Fruit fly (Drosophila melanogaster) whole organism, embryonic: ENCODE measurements around the gene Cog3.
A peak's percentile ranks its signal among the peaks of the same experiment; 100 is the strongest.

Experiments
- Aef1 ChIP-seq: fragments of 200-800 bp; sonication (Bioruptor generic); IDR thresholded peaks from 3 replicates; pipeline ENCODE4 v1.3.6; 2022; ENCODE audit warnings: missing biosample characterization, missing genetic modification characterization
- Antp ChIP-seq: fragments of 200-800 bp; sonication (Bioruptor generic); optimal IDR thresholded peaks from 3 replicates; lab custom pipeline; 2016; ENCODE audit warnings: missing biosample characterization, missing genetic modification characterization
- Blimp-1 ChIP-seq: fragments of 200-800 bp; sonication (Bioruptor generic); optimal IDR thresholded peaks from 3 replicates; lab custom pipeline; 2018; ENCODE audit warnings: missing biosample characterization, missing genetic modification characterization, mild to moderate bottlenecking, moderate library complexity, missing genetic modification reagents
- CG10209 ChIP-seq: fragments of 200-800 bp; sonication (Bioruptor generic); optimal IDR thresholded peaks from 3 replicates; lab custom pipeline; 2017; ENCODE audit warnings: missing biosample characterization, mild to moderate bottlenecking, missing genetic modification characterization, missing genetic modification reagents
- CG13287 ChIP-seq: fragments of 200-800 bp; sonication (Bioruptor generic); IDR thresholded peaks from 2 replicates; pipeline ENCODE4 v1.3.6; 2022; ENCODE audit warnings: missing biosample characterization, missing genetic modification characterization; ENCODE audit not compliant: partially characterized antibody
- CG13775 ChIP-seq: fragments of 200-800 bp; sonication (Bioruptor generic); optimal IDR thresholded peaks from 3 replicates; lab custom pipeline; 2017; ENCODE audit warnings: missing biosample characterization, mild to moderate bottlenecking, missing genetic modification characterization
- CG1603 ChIP-seq: fragments of 200-800 bp; sonication (Bioruptor generic); optimal IDR thresholded peaks from 2 replicates; lab custom pipeline; 2019; ENCODE audit warnings: missing biosample characterization, mild to moderate bottlenecking, missing genetic modification characterization, moderate library complexity
- CG16863 ChIP-seq: fragments of 200-800 bp; sonication (Bioruptor generic); optimal IDR thresholded peaks from 3 replicates; lab custom pipeline; 2016; ENCODE audit warnings: missing biosample characterization, missing genetic modification characterization
- CG17328 ChIP-seq: fragments of 200-800 bp; sonication (Bioruptor generic); IDR thresholded peaks from 2 replicates; pipeline ENCODE4 v1.3.6; 2022; ENCODE audit warnings: missing biosample characterization, missing genetic modification characterization
- CG18011 ChIP-seq: fragments of 200-800 bp; sonication (Bioruptor generic); optimal IDR thresholded peaks from 2 replicates; lab custom pipeline; 2017; ENCODE audit warnings: missing biosample characterization, missing genetic modification characterization, mild to moderate bottlenecking, moderate library complexity, missing genotype
- CG2129 ChIP-seq: fragments of 200-800 bp; sonication (Bioruptor generic); IDR thresholded peaks from 2 replicates; pipeline ENCODE4 v1.3.6; 2022; ENCODE audit warnings: missing biosample characterization, missing genetic modification characterization; ENCODE audit not compliant: partially characterized antibody
- CG31388 ChIP-seq: fragments of 200-800 bp; sonication (Bioruptor generic); optimal IDR thresholded peaks from 2 replicates; lab custom pipeline; 2016; ENCODE audit warnings: missing biosample characterization, missing genetic modification characterization
- CG34224 ChIP-seq: fragments of 200-800 bp; sonication (Bioruptor generic); IDR thresholded peaks from 3 replicates; pipeline ENCODE4 v1.3.6; 2022; ENCODE audit warnings: missing biosample characterization, missing genetic modification characterization; ENCODE audit not compliant: partially characterized antibody
- CG4617 ChIP-seq: fragments of 200-800 bp; sonication (Bioruptor generic); optimal IDR thresholded peaks from 3 replicates; lab custom pipeline; 2016; ENCODE audit warnings: missing biosample characterization, missing genetic modification characterization, borderline replicate concordance
- CG4820 ChIP-seq: fragments of 200-800 bp; sonication (Bioruptor generic); optimal IDR thresholded peaks from 3 replicates; lab custom pipeline; 2016; ENCODE audit warnings: missing biosample characterization, missing genetic modification characterization
- CG5953 ChIP-seq: fragments of 200-800 bp; sonication (Bioruptor generic); IDR thresholded peaks from 2 replicates; pipeline ENCODE4 v1.3.6; 2022; ENCODE audit warnings: missing biosample characterization, missing genetic modification characterization
- CG6175 ChIP-seq: fragments of 200-800 bp; sonication (Bioruptor generic); IDR thresholded peaks from 3 replicates; pipeline ENCODE4 v1.3.6; 2022; ENCODE audit warnings: missing biosample characterization, missing genetic modification characterization
- CG6765 ChIP-seq: fragments of 200-800 bp; sonication (Bioruptor generic); optimal IDR thresholded peaks from 3 replicates; lab custom pipeline; 2017; ENCODE audit warnings: missing biosample characterization, mild to moderate bottlenecking, missing genetic modification characterization
- CG9797 ChIP-seq: fragments of 200-800 bp; sonication (Bioruptor generic); optimal IDR thresholded peaks from 3 replicates; lab custom pipeline; 2018; ENCODE audit warnings: missing biosample characterization, mild to moderate bottlenecking, missing genetic modification characterization
- Dp ChIP-seq: fragments of 200-800 bp; sonication (Bioruptor generic); optimal IDR thresholded peaks from 2 replicates; lab custom pipeline; 2018; ENCODE audit warnings: missing biosample characterization, mild to moderate bottlenecking, missing genetic modification characterization, moderate library complexity
- Dref ChIP-seq: fragments of 200-800 bp; sonication (Bioruptor generic); IDR thresholded peaks from 2 replicates; pipeline ENCODE4 v1.3.6; 2022; ENCODE audit warnings: missing biosample characterization, missing genetic modification characterization
- E2f1 ChIP-seq: fragments of 200-800 bp; sonication (Bioruptor generic); IDR thresholded peaks from 2 replicates; pipeline ENCODE4 v1.3.6; 2022; ENCODE audit warnings: missing biosample characterization, missing genetic modification characterization
- H2.0 ChIP-seq: fragments of 200-800 bp; sonication (Bioruptor generic); IDR thresholded peaks from 2 replicates; pipeline ENCODE4 v1.3.6; 2022; ENCODE audit warnings: missing biosample characterization, missing genetic modification characterization
- HLHmδ ChIP-seq: fragments of 200-800 bp; sonication (Bioruptor generic); optimal IDR thresholded peaks from 2 replicates; lab custom pipeline; 2018; ENCODE audit warnings: missing biosample characterization, mild to moderate bottlenecking, missing genetic modification characterization, moderate library complexity
- Jarid2 ChIP-seq: fragments of 200-800 bp; sonication (Bioruptor generic); optimal IDR thresholded peaks from 3 replicates; lab custom pipeline; 2017; ENCODE audit warnings: mild to moderate bottlenecking, missing biosample characterization, missing genetic modification reagents, missing genetic modification characterization
- MBD-R2 ChIP-seq: fragments of 200-800 bp; sonication (Bioruptor generic); IDR thresholded peaks from 2 replicates; pipeline ENCODE4 v1.3.6; 2022; ENCODE audit warnings: missing biosample characterization, missing genetic modification characterization
- Myb ChIP-seq: fragments of 200-800 bp; sonication (Bioruptor generic); optimal IDR thresholded peaks from 2 replicates; lab custom pipeline; 2016; ENCODE audit warnings: missing biosample characterization, missing genetic modification characterization
- Neu2 ChIP-seq: fragments of 200-800 bp; sonication (Bioruptor generic); optimal IDR thresholded peaks from 3 replicates; lab custom pipeline; 2016; ENCODE audit warnings: missing biosample characterization, missing genetic modification characterization, borderline replicate concordance
- NfI ChIP-seq: fragments of 200-800 bp; sonication (Bioruptor generic); optimal IDR thresholded peaks from 3 replicates; lab custom pipeline; 2018; ENCODE audit warnings: missing biosample characterization, mild to moderate bottlenecking, missing genetic modification characterization, moderate library complexity
- Oaz ChIP-seq: fragments of 200-800 bp; sonication (Bioruptor generic); IDR thresholded peaks from 2 replicates; pipeline ENCODE4 v1.3.6; 2022; ENCODE audit warnings: missing biosample characterization, missing genetic modification characterization
- Scr ChIP-seq: fragments of 200-800 bp; sonication (Bioruptor generic); IDR thresholded peaks from 2 replicates; pipeline ENCODE4 v1.3.6; 2022; ENCODE audit warnings: missing biosample characterization, missing genetic modification characterization; ENCODE audit not compliant: partially characterized antibody
- Spps ChIP-seq: fragments of 200-800 bp; sonication (Bioruptor generic); optimal IDR thresholded peaks from 2 replicates; lab custom pipeline; 2018; ENCODE audit warnings: missing biosample characterization, mild to moderate bottlenecking, missing genetic modification characterization
- ara ChIP-seq: fragments of 200-800 bp; sonication (Bioruptor generic); IDR thresholded peaks from 2 replicates; pipeline ENCODE4 v1.3.6; 2022; ENCODE audit warnings: missing biosample characterization, missing genetic modification characterization
- bcd ChIP-seq: fragments of 200-800 bp; sonication (Bioruptor generic); optimal IDR thresholded peaks from 2 replicates; lab custom pipeline; 2017; ENCODE audit warnings: missing biosample characterization, mild to moderate bottlenecking, missing genetic modification characterization
- br ChIP-seq: fragments of >200 bp; optimal IDR thresholded peaks from 2 replicates; lab custom pipeline; 2017
- dmrt99B ChIP-seq: fragments of 200-800 bp; sonication (Bioruptor generic); optimal IDR thresholded peaks from 2 replicates; lab custom pipeline; 2018; ENCODE audit warnings: missing biosample characterization, mild to moderate bottlenecking, missing genetic modification characterization, moderate library complexity
- ftz-f1 ChIP-seq: fragments of 200-800 bp; sonication (Bioruptor generic); optimal IDR thresholded peaks from 2 replicates; lab custom pipeline; 2016; ENCODE audit warnings: missing biosample characterization, missing genetic modification characterization
- gfzf ChIP-seq: fragments of 200-800 bp; sonication (Bioruptor generic); optimal IDR thresholded peaks from 2 replicates; lab custom pipeline; 2016; ENCODE audit warnings: missing biosample characterization, mild to moderate bottlenecking, missing genetic modification characterization, moderate library complexity
- kay ChIP-seq: fragments of 200-800 bp; sonication (Bioruptor generic); optimal IDR thresholded peaks from 2 replicates; lab custom pipeline; 2016; ENCODE audit warnings: missing biosample characterization, missing genetic modification characterization
- ken ChIP-seq: fragments of 200-800 bp; sonication (Bioruptor generic); IDR thresholded peaks from 3 replicates; pipeline ENCODE4 v1.3.6; 2022; ENCODE audit warnings: missing biosample characterization, missing genetic modification characterization
- lmd ChIP-seq: fragments of 200-800 bp; sonication (Bioruptor generic); IDR thresholded peaks from 2 replicates; pipeline ENCODE4 v1.3.6; 2022; ENCODE audit warnings: missing biosample characterization, missing genetic modification characterization
- lola ChIP-seq, 3 experiments: fragments of >200 bp in 2 of 3; fragments of 200-800 bp in 1 of 3; sonication (Bioruptor generic) in 1 of 3; optimal IDR thresholded peaks; 2 replicates each; lab custom pipeline; 2017 to 2019; ENCODE audit warnings: missing biosample characterization in 3 of 3, missing genetic modification characterization in 3 of 3, mild to moderate bottlenecking in 1 of 3, moderate library complexity in 1 of 3
- mirr ChIP-seq: fragments of 200-800 bp; sonication (Bioruptor generic); optimal IDR thresholded peaks from 3 replicates; lab custom pipeline; 2018; ENCODE audit warnings: missing biosample characterization, mild to moderate bottlenecking, missing genetic modification characterization
- nom ChIP-seq: fragments of 200-800 bp; sonication (Bioruptor generic); optimal IDR thresholded peaks from 2 replicates; lab custom pipeline; 2017; ENCODE audit warnings: missing biosample characterization, missing genetic modification characterization, mild to moderate bottlenecking, moderate library complexity, missing genetic modification reagents
- sc ChIP-seq, 3 experiments: fragments of >200 bp in 2 of 3; fragments of 200-800 bp in 1 of 3; sonication (Bioruptor generic) in 1 of 3; optimal IDR thresholded peaks; 2 replicates in 2 of 3; 3 replicates in 1 of 3; lab custom pipeline; 2017; ENCODE audit warnings: mild to moderate bottlenecking in 1 of 3, missing biosample characterization in 1 of 3, missing genetic modification characterization in 1 of 3, missing genetic modification reagents in 1 of 3
- seq ChIP-seq: fragments of 200-800 bp; sonication (Bioruptor generic); IDR thresholded peaks from 2 replicates; pipeline ENCODE4 v1.3.6; 2022; ENCODE audit warnings: missing biosample characterization, missing genetic modification characterization
- shn ChIP-seq: fragments of 200-800 bp; sonication (Bioruptor generic); optimal IDR thresholded peaks from 3 replicates; lab custom pipeline; 2016; ENCODE audit warnings: missing biosample characterization, missing genetic modification characterization
- sna ChIP-seq: fragments of 200-800 bp; sonication (Bioruptor generic); IDR thresholded peaks from 2 replicates; pipeline ENCODE4 v1.3.6; 2022; ENCODE audit warnings: missing biosample characterization, missing genetic modification characterization; ENCODE audit not compliant: partially characterized antibody
- twi ChIP-seq: fragments of 200-800 bp; optimal IDR thresholded peaks from 2 replicates; lab custom pipeline; 2019; ENCODE audit warnings: missing biosample characterization, mild to moderate bottlenecking, missing genetic modification characterization, moderate library complexity
- zfh1 ChIP-seq: fragments of 200-800 bp; sonication (Bioruptor generic); IDR thresholded peaks from 3 replicates; pipeline ENCODE4 v1.3.6; 2022; ENCODE audit warnings: missing biosample characterization, missing genetic modification characterization

The Cog3 gene

DNA sequence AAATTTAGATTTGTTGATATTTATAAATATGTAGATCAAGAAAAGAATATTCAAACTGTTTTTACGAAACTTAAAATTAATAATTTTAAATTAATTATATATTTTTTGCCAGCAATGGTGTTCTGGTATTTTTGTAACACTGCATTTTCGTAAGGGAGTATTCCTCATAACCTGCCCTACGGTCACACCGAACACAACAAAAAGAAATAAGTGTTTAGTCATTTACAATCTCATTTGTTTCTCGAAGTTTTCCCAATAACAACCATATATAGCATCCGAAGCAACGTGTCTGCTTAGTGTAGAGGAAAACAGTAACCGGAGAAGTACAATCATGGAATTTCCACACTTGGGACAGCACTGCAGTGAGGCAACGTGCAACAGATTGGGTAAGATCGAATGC lies 4.6 kb downstream of the Cog3 start, which contains the start of gene CG12795:
Gene CG12795, plus strand, starts transcription at position 181 of the 400 bp plus-strand sequence.
- TF ChIP-seq Dp (GFP tag; lab: Kevin White, UChicago) (peak; percentile 12), br (lab: Kevin White, UChicago) (no peak), Oaz (no peak), Myb (GFP tag; lab: Kevin White, UChicago) (no peak), CG13775 (no peak), ftz-f1 (GFP tag; lab: Kevin White, UChicago) (no peak), bcd (GFP tag; lab: Kevin White, UChicago) (no peak), HLHmδ (GFP tag; lab: Kevin White, UChicago) (no peak), CG10209 (GFP tag; lab: Kevin White, UChicago) (no peak), Spps (tag; lab: Kevin White, UChicago) (no peak), CG9797 (GFP tag; lab: Kevin White, UChicago) (peak; percentile 64), lmd (GFP tag; lab: Robert Waterston, UW) (no peak), ara (no peak), CG16863 (GFP tag; lab: Kevin White, UChicago) (no peak), CG4617 (peak; percentile 74), Neu2 (GFP tag; lab: Kevin White, UChicago) (no peak), sna (GFP tag; lab: Robert Waterston, UW) (no peak), gfzf (peak; percentile 72), CG34224 (no peak), twi (tag; lab: Kevin White, UChicago) (no peak), CG2129 (GFP tag; lab: Robert Waterston, UW) (no peak), kay (GFP tag; lab: Kevin White, UChicago) (no peak), CG6175 (GFP tag; lab: Robert Waterston, UW) (no peak), MBD-R2 (GFP tag; lab: Robert Waterston, UW) (peak; percentile 47; the same call in 1 of the 2 replicates), shn (GFP tag; lab: Kevin White, UChicago) (no peak), CG4820 (GFP tag; lab: Kevin White, UChicago) (no peak), Antp (GFP tag; lab: Kevin White, UChicago) (no peak), CG17328 (no peak), dmrt99B (tag; lab: Kevin White, UChicago) (no peak), Aef1 (GFP tag; lab: Robert Waterston, UW) (no peak), Dref (GFP tag; lab: Robert Waterston, UW) (no peak), CG31388 (no peak), NfI (GFP tag; lab: Kevin White, UChicago) (no peak), ken (GFP tag; lab: Robert Waterston, UW) (no peak), sc (optimal IDR thresholded peaks at IDR 0.05; lab: Kevin White, UChicago) (no peak), sc (GFP tag; optimal IDR thresholded peaks at IDR 0.05; lab: Kevin White, UChicago) (no peak), CG13287 (GFP tag; lab: Robert Waterston, UW) (peak; percentile 18; the same call in 1 of the 2 replicates), H2.0 (GFP tag; lab: Robert Waterston, UW) (no peak), lola (GFP tag; optimal IDR thresholded peaks at IDR 0.05; lab: Kevin White, UChicago) (no peak), nom (GFP tag; lab: Kevin White, UChicago) (peak; percentile 5), CG5953 (GFP tag; lab: Robert Waterston, UW) (no peak), Scr (GFP tag; lab: Robert Waterston, UW) (0 out of 2 replicates have a peak, but pooled peaks have one; percentile 9), CG1603 (tag; lab: Kevin White, UChicago) (no peak), CG18011 (GFP tag; lab: Kevin White, UChicago) (no peak), E2f1 (GFP tag; lab: Robert Waterston, UW) (no peak), zfh1 (no peak), seq (GFP tag; lab: Robert Waterston, UW) (no peak), Blimp-1 (no peak), mirr (GFP tag; lab: Kevin White, UChicago) (no peak), CG6765 (GFP tag; lab: Kevin White, UChicago) (no peak), Jarid2 (GFP tag; lab: Kevin White, UChicago) (no peak)
